Fruit fly (Drosophila melanogaster): ENCODE results near the gene CG3473.
A peak's percentile ranks its signal among the peaks of the same experiment; 100 is the strongest.

CG3473 gene

DNA sequence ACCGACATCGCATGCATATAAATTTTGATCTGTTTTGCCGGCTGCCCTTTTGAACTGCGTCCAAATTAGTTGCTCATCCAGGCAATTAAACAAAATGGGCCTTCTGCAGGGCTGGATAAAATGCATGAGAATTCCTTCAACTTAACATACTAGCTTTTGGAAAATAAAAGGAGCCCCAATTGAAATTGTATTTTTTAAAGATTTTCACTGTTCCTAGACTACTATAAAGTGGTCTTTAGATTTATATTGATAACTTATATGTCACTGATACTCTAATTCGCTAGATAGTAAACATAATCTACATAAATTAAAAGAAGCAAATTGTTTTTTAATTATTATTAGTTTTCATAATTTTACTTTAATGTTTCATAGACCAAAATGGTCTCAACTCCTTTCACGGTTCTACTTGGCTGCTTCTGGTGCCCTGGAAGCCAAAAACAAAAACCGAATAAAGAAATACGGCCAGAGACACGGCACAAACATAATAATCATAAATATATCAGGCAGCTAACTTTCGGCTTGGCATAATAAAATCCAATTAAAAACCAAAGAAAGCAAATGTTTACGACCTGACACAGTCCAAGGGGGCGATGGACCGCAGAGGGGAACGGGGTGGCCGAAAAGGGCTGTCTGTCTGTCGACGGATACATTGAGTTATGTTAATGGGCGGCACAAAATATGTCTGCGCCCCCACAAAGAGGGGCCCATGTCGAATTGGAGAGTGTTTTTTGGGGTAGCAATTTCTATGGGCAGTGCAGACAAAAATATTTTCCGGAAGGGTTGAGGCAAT is 25.9 kb downstream of the CG3473 start:
- no peak for TF ChIP-seq CG15710 (tag; optimal IDR thresholded peaks at IDR 0.05)
- no peak for TF ChIP-seq Pif1A (GFP tag; optimal IDR thresholded peaks at IDR 0.05)
- TF ChIP-seq Ets98B (GFP tag; IDR thresholded peaks at IDR 0.05): no peak
- no peak for TF ChIP-seq CG13204 (GFP tag; optimal IDR thresholded peaks at IDR 0.05)
- no peak for TF ChIP-seq gl (tag; optimal IDR thresholded peaks at IDR 0.05)
- TF ChIP-seq EcR (GFP tag; optimal IDR thresholded peaks at IDR 0.05): no peak
- TF ChIP-seq Pif1B (GFP tag; optimal IDR thresholded peaks at IDR 0.05): no peak
- TF ChIP-seq CG32121 (GFP tag; IDR thresholded peaks at IDR 0.05): no peak
- TF ChIP-seq CG4496 (GFP tag; IDR thresholded peaks at IDR 0.05): no peak
- no peak for TF ChIP-seq CG17806 (tag; optimal IDR thresholded peaks at IDR 0.05)
- TF ChIP-seq CG9948 (tag; optimal IDR thresholded peaks at IDR 0.05): no peak
- no peak for TF ChIP-seq rn (GFP tag; IDR thresholded peaks at IDR 0.05)
- no peak for TF ChIP-seq CG10348 (GFP tag; IDR thresholded peaks at IDR 0.05)
- TF ChIP-seq CG8159 (tag; optimal IDR thresholded peaks at IDR 0.05): no peak
- no peak for TF ChIP-seq D1 (tag; optimal IDR thresholded peaks at IDR 0.05)
- no peak for TF ChIP-seq CG14655 (GFP tag; optimal IDR thresholded peaks at IDR 0.05)

DNA sequence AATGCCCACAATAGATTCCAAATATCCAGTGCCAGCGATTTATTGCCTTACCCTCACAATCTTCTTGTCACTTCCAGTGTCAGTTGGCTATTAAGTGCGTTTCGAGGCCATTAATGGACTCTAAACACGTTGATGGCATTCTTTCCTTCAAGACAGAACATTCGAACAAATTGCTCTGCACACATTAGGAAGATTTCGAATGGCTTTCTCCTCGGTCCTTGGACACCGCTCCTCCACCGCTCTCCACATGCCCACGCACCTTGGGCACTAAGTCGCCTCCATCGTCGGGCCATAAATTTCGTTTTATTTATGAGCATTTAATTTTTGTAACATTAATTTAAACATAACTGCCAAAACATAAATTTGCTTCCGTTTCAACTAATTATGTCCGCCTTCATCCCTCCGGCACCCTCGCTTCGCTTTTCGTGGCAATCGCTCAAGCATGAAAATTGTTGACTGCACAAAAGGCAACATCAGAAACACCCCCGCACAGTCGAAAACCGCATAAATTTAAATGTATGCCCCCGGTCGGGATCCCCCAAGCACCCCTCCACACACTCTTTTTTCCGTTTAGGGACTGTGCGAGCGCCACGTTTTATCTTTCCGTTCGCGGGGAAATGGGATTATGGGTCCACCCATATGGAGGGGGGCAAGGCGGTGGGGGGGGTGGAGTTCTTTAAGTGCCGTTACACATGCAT is 26.6 kb downstream of the CG3473 start:
- TF ChIP-seq gl (tag; optimal IDR thresholded peaks at IDR 0.05) (no peak), CG8159 (tag; optimal IDR thresholded peaks at IDR 0.05) (peak; percentile 60)

DNA sequence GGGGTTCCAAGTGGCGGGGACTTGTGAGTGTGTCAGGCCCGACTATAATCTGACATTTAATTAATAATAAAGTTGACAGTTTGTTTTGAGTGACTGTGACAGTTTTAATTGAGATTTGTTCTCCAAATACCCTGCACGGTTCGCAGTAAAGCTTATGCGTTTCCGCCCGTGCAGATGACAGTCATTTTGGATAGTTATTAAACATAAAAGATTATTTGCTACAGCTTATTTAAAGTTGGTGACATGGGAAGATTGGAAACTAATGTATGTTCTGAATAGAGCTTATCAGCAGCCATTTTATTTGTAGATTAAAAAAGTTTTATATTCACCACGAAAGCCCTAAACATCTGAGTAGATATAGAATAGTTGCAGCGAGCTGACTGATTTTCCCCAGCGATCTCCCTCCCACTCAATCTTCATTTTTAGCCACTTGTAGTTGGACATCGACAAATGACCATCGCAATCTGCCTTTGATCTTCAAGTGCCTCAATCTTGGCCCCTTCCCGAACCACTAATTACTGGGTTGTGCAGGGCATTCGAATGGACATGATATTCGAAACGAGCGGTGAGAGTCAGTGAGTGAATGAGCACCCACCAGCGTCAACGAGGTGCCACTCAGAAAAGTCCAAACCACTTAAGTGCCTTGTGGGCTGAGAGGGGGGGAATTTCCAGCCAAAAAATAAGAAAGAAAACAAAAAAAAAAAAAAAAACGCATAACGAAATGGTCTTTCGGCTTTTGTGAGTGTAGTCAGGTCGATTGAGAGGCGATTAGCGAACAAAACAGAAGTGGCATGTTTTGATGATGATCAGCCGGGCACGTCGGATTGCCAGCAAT is 29.9 kb downstream of the CG3473 start:
- TF ChIP-seq CG8301 (tag; optimal IDR thresholded peaks at IDR 0.05) (no peak), CG14655 (GFP tag; optimal IDR thresholded peaks at IDR 0.05) (no peak), EcR (GFP tag; optimal IDR thresholded peaks at IDR 0.05) (no peak), CG34367 (tag; optimal IDR thresholded peaks at IDR 0.05) (no peak), Pif1B (GFP tag; optimal IDR thresholded peaks at IDR 0.05) (no peak), rn (GFP tag; IDR thresholded peaks at IDR 0.05) (no peak), CG15710 (tag; optimal IDR thresholded peaks at IDR 0.05) (no peak), gl (tag; optimal IDR thresholded peaks at IDR 0.05) (no peak)

DNA sequence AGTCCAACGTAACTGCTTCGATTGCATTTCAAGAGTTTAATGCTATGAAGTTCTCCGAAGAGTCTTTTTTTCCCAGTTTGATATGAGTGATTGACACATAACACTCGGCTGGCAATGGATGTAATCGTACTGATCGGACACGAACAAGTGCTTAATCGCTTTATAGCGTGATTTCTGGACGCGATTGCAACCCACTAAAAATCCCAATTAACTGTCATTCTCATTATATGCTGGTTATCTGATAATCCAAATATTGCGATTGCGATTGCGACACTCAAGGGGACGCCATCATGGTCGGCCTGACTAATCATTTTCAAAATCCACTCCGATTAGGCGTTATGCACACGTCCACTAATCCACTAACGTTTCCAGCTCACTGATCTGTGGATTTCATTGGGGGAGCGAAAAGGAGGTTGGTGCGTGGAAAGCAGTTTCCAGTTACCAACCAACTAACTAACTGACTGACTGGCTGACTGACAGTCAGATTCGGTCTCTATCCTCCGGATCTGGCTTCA is 30.6 kb downstream of the CG3473 start:
- no peak for TF ChIP-seq CG32121 (GFP tag; IDR thresholded peaks at IDR 0.05)
- TF ChIP-seq EcR (GFP tag; optimal IDR thresholded peaks at IDR 0.05): no peak
- no peak for TF ChIP-seq Snoo (tag; optimal IDR thresholded peaks at IDR 0.05)
- TF ChIP-seq fd96Ca (GFP tag; IDR thresholded peaks at IDR 0.05): no peak
- no peak for TF ChIP-seq CG10348 (GFP tag; IDR thresholded peaks at IDR 0.05)
- no peak for TF ChIP-seq D1 (tag; optimal IDR thresholded peaks at IDR 0.05)
- TF ChIP-seq Pif1B (GFP tag; optimal IDR thresholded peaks at IDR 0.05): no peak
- no peak for TF ChIP-seq CG9948 (tag; optimal IDR thresholded peaks at IDR 0.05)

DNA sequence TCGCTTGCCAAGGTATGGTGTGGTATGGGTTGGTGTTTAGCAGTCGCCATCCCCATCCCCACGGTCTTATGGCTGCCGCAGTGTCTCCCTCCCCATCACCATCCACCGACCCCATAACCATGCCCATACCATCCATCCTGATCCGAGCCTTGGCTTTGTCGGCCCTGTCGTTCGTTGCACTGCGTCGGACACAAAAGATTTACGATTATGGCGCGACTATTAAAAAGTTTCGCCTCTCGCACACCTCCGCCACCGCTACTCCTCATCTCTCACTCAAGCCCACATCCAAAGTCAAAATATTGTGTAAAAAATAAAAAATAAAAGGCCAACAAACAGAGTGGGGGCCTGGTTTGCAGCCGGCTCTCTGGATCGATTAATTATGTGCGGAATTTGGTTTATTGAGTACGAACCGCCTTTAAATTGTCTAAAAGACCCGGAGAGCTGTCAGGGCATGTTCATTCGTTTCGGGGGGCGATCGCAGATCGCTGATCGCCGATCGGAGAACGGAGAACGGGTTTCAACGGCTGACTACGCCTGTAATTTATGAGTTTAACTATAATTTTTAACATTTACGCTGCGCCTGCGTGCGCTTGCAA is 32.2 kb downstream of the CG3473 start:
- TF ChIP-seq CG17806 (tag; optimal IDR thresholded peaks at IDR 0.05): no peak
- TF ChIP-seq EcR (GFP tag; optimal IDR thresholded peaks at IDR 0.05): peak; percentile 94
- TF ChIP-seq CG4496 (GFP tag; IDR thresholded peaks at IDR 0.05): peak; percentile 38; the same call in 1 of the 3 replicates
- peak; percentile 54; the same call in 2 of the 3 replicates for TF ChIP-seq fd96Ca (GFP tag; IDR thresholded peaks at IDR 0.05)
- TF ChIP-seq Ets98B (GFP tag; IDR thresholded peaks at IDR 0.05): no peak
- TF ChIP-seq CG13204 (GFP tag; optimal IDR thresholded peaks at IDR 0.05): peak; percentile 34
- peak; percentile 1 for TF ChIP-seq gl (tag; optimal IDR thresholded peaks at IDR 0.05)

DNA sequence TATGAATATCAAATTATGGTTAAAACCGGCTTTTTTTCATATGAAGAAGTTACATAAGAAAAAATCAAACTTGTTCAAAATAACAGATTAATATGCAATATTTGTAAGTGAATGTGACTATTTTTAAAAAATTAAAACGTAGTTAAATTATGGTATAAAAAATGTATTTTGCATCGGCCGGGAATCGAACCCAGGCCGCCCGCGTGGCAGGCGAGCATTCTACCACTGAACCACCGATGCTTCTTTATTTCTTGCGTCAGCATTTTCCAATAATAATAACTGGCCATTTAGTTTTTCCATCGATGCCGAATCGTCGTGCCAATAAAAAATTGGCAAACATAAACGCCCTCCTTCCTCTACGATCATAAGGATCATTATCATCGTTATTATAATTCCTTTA is 32.8 kb downstream of the CG3473 start:
- no peak for TF ChIP-seq gl (tag; optimal IDR thresholded peaks at IDR 0.05)
- TF ChIP-seq Snoo (tag; optimal IDR thresholded peaks at IDR 0.05): no peak
- TF ChIP-seq CG8301 (tag; optimal IDR thresholded peaks at IDR 0.05): no peak
- TF ChIP-seq Pif1A (GFP tag; optimal IDR thresholded peaks at IDR 0.05): no peak
- TF ChIP-seq CG14655 (GFP tag; optimal IDR thresholded peaks at IDR 0.05): no peak
- TF ChIP-seq CG32121 (GFP tag; IDR thresholded peaks at IDR 0.05): no peak
- no peak for TF ChIP-seq CG13204 (GFP tag; optimal IDR thresholded peaks at IDR 0.05)
- TF ChIP-seq EcR (GFP tag; optimal IDR thresholded peaks at IDR 0.05): no peak
- no peak for TF ChIP-seq CG17806 (tag; optimal IDR thresholded peaks at IDR 0.05)
- TF ChIP-seq Ets98B (GFP tag; IDR thresholded peaks at IDR 0.05): no peak
- no peak for TF ChIP-seq CG9948 (tag; optimal IDR thresholded peaks at IDR 0.05)
- no peak for TF ChIP-seq CG12605 (GFP tag; IDR thresholded peaks at IDR 0.05)
- no peak for TF ChIP-seq CG34367 (tag; optimal IDR thresholded peaks at IDR 0.05)
- TF ChIP-seq D1 (tag; optimal IDR thresholded peaks at IDR 0.05): no peak
- TF ChIP-seq CG10348 (GFP tag; IDR thresholded peaks at IDR 0.05): no peak
- TF ChIP-seq rn (GFP tag; IDR thresholded peaks at IDR 0.05): no peak
- no peak for TF ChIP-seq CG15710 (tag; optimal IDR thresholded peaks at IDR 0.05)
- TF ChIP-seq fd96Ca (GFP tag; IDR thresholded peaks at IDR 0.05): no peak
